Worm (Caenorhabditis elegans) whole organism, L1 larva: ENCODE data around the gene F19B10.5.

Experiments used
- C04F5.9 ChIP-seq: sonication (generic microtip); optimal IDR thresholded peaks from 2 replicates; lab custom pipeline; 2016; ENCODE audit warnings: missing genetic modification characterization, missing compliant biosample characterization
- F16B12.6 ChIP-seq: fragments of 150-350 bp; optimal IDR thresholded peaks from 2 replicates; lab custom pipeline; 2014; ENCODE audit warnings: missing biosample characterization, missing genetic modification characterization
- alr-1 ChIP-seq: fragments of 200-800 bp; sonication (Bioruptor generic); optimal IDR thresholded peaks from 2 replicates; lab custom pipeline; 2018; ENCODE audit warnings: borderline replicate concordance, mild to moderate bottlenecking, missing genetic modification characterization, missing compliant biosample characterization
- aly-2 ChIP-seq: fragments of 150-350 bp; optimal IDR thresholded peaks from 2 replicates; lab custom pipeline; 2014; ENCODE audit warnings: missing biosample characterization, missing genetic modification characterization
- ceh-8 ChIP-seq: fragments of 200-800 bp; sonication (Bioruptor generic); optimal IDR thresholded peaks from 2 replicates; lab custom pipeline; 2018; ENCODE audit warnings: mild to moderate bottlenecking, missing genetic modification characterization, moderate library complexity, missing compliant biosample characterization
- ceh-82 ChIP-seq, 3 experiments: fragments of 150-350 bp in 1 of 3; sonication (generic microtip) in 2 of 3; optimal IDR thresholded peaks; 2 replicates each; lab custom pipeline; 2014 to 2017; ENCODE audit warnings: missing biosample characterization in 3 of 3, missing genetic modification characterization in 3 of 3
- egl-13 ChIP-seq: sonication (generic microtip); optimal IDR thresholded peaks from 2 replicates; lab custom pipeline; 2016; ENCODE audit warnings: missing genotype, missing genetic modification reagents, missing genetic modification characterization, missing compliant biosample characterization
- elt-3 ChIP-seq, 6 experiments: fragments of 150-350 bp in 1 of 6; sonication (generic microtip); optimal IDR thresholded peaks; 2 replicates each; lab custom pipeline; 2017 to 2018; ENCODE audit warnings: missing biosample characterization in 6 of 6, missing genetic modification characterization in 6 of 6, inconsistent platforms in 1 of 6
- ets-5 ChIP-seq: fragments of 200-800 bp; sonication (Bioruptor generic); IDR thresholded peaks from 2 replicates; pipeline ENCODE4 v1.3.6; 2022; ENCODE audit warnings: missing genetic modification characterization, missing compliant biosample characterization
- fos-1 ChIP-seq: fragments of 150-350 bp; optimal IDR thresholded peaks from 2 replicates; lab custom pipeline; 2014; ENCODE audit warnings: missing biosample characterization, missing genetic modification characterization
- hlh-17 ChIP-seq: fragments of 200-800 bp; sonication (Bioruptor generic); optimal IDR thresholded peaks from 2 replicates; lab custom pipeline; 2018; ENCODE audit warnings: missing genetic modification characterization, mild to moderate bottlenecking, missing compliant biosample characterization, moderate library complexity, borderline replicate concordance
- hpl-2 ChIP-seq: fragments of 150-350 bp; optimal IDR thresholded peaks from 2 replicates; lab custom pipeline; 2014; ENCODE audit warnings: missing biosample characterization, missing genetic modification reagents, missing genetic modification characterization
- isw-1 ChIP-seq: fragments of 200-800 bp; sonication (Bioruptor generic); IDR thresholded peaks from 2 replicates; pipeline ENCODE4 v1.3.6; 2022; ENCODE audit warnings: missing genetic modification characterization, missing compliant biosample characterization
- jun-1 ChIP-seq: fragments of 150-350 bp; optimal IDR thresholded peaks from 2 replicates; lab custom pipeline; 2014; ENCODE audit warnings: missing biosample characterization, missing genetic modification reagents, missing genetic modification characterization
- lin-13 ChIP-seq: fragments of 150-350 bp; optimal IDR thresholded peaks from 2 replicates; lab custom pipeline; 2014; ENCODE audit warnings: missing biosample characterization, missing genetic modification reagents, missing genetic modification characterization
- lin-14 ChIP-seq: fragments of 200-800 bp; sonication (Bioruptor generic); optimal IDR thresholded peaks from 2 replicates; lab custom pipeline; 2018; ENCODE audit warnings: mild to moderate bottlenecking, missing genetic modification characterization, moderate library complexity, missing compliant biosample characterization
- lin-15B ChIP-seq: fragments of 150-350 bp; sonication (generic microtip); optimal IDR thresholded peaks from 3 replicates; lab custom pipeline; 2014; ENCODE audit warnings: missing biosample characterization, missing genetic modification characterization
- lir-3 ChIP-seq: sonication (generic microtip); optimal IDR thresholded peaks from 2 replicates; lab custom pipeline; 2016; ENCODE audit warnings: mild to moderate bottlenecking, missing genetic modification characterization, moderate library complexity, missing compliant biosample characterization; ENCODE audit not compliant: poor library complexity
- mab-9 ChIP-seq: fragments of 200-800 bp; sonication (Bioruptor generic); IDR thresholded peaks from 2 replicates; pipeline ENCODE4 v1.3.6; 2022; ENCODE audit warnings: missing genetic modification reagents, missing genetic modification characterization, missing compliant biosample characterization
- mdl-1 ChIP-seq, 2 experiments: fragments of 150-350 bp; optimal IDR thresholded peaks; 2 replicates each; lab custom pipeline; 2014 to 2017; ENCODE audit warnings: missing biosample characterization in 2 of 2, missing genetic modification characterization in 2 of 2, inconsistent platforms in 1 of 2
- nhr-19 ChIP-seq: fragments of 200-800 bp; sonication (Bioruptor generic); conservative IDR thresholded peaks from 2 replicates; pipeline ENCODE4 v1.3.6; 2022; ENCODE audit warnings: missing genetic modification characterization, missing compliant biosample characterization
- nhr-71 ChIP-seq: sonication (generic microtip); optimal IDR thresholded peaks from 2 replicates; lab custom pipeline; 2016; ENCODE audit warnings: mild to moderate bottlenecking, missing genetic modification characterization, moderate library complexity, missing compliant biosample characterization
- nhr-76 ChIP-seq: sonication (generic microtip); optimal IDR thresholded peaks from 2 replicates; lab custom pipeline; 2017; ENCODE audit warnings: missing biosample characterization, missing genetic modification characterization
- nhr-77 ChIP-seq: fragments of 150-350 bp; optimal IDR thresholded peaks from 2 replicates; lab custom pipeline; 2014; ENCODE audit warnings: missing biosample characterization, missing genetic modification characterization
- nhr-85 ChIP-seq: sonication (generic microtip); peaks from one replicate; lab custom pipeline; 2016; ENCODE audit warnings: missing genetic modification characterization, inconsistent platforms, missing compliant biosample characterization
- pax-3 ChIP-seq: fragments of 200-800 bp; sonication (Bioruptor generic); optimal IDR thresholded peaks from 2 replicates; lab custom pipeline; 2018; ENCODE audit warnings: mild to moderate bottlenecking, missing genetic modification characterization, moderate library complexity, missing compliant biosample characterization
- skn-1 ChIP-seq: fragments of 150-350 bp; optimal IDR thresholded peaks from 2 replicates; lab custom pipeline; 2014; ENCODE audit warnings: missing biosample characterization, missing genetic modification characterization
- sup-37 ChIP-seq: fragments of 200-800 bp; sonication (Bioruptor generic); optimal IDR thresholded peaks from 2 replicates; lab custom pipeline; 2018; ENCODE audit warnings: mild to moderate bottlenecking, missing genetic modification characterization, missing compliant biosample characterization
- unc-130 ChIP-seq: fragments of 150-350 bp; optimal IDR thresholded peaks from 2 replicates; lab custom pipeline; 2017; ENCODE audit warnings: missing biosample characterization, missing genetic modification characterization, inconsistent platforms
- unc-86 ChIP-seq: sonication (generic microtip); optimal IDR thresholded peaks from 2 replicates; lab custom pipeline; 2016; ENCODE audit warnings: missing genetic modification characterization, missing compliant biosample characterization
- unc-98 ChIP-seq: fragments of 200-800 bp; sonication (Bioruptor generic); IDR thresholded peaks from 2 replicates; pipeline ENCODE4 v1.3.6; 2022; ENCODE audit warnings: missing genetic modification characterization, missing compliant biosample characterization
- xbp-1 ChIP-seq: sonication (generic microtip); optimal IDR thresholded peaks from 2 replicates; lab custom pipeline; 2016; ENCODE audit warnings: missing genetic modification characterization, missing compliant biosample characterization
- zag-1 ChIP-seq: fragments of 150-350 bp; optimal IDR thresholded peaks from 2 replicates; lab custom pipeline; 2014; ENCODE audit warnings: missing biosample characterization, missing genetic modification characterization
- zip-4 ChIP-seq: fragments of 200-800 bp; sonication (Bioruptor generic); optimal IDR thresholded peaks from 2 replicates; lab custom pipeline; 2018; ENCODE audit warnings: mild to moderate bottlenecking, missing genetic modification characterization, moderate library complexity, missing compliant biosample characterization
- ztf-11 ChIP-seq, 2 experiments: sonication (generic microtip); optimal IDR thresholded peaks; 2 replicates each; lab custom pipeline; 2016 to 2017; ENCODE audit warnings: missing genetic modification characterization in 2 of 2, missing biosample characterization in 1 of 2, missing compliant biosample characterization in 1 of 2

F19B10.5 gene

ce11 chrII:3622014-3622413 lies 33.5 kb upstream of the F19B10.5 start, which contains the start of gene M151.7:
Gene M151.7 (plus strand): TSS chrII:3622314.
- TF ChIP-seq skn-1 (tag; lab: Kevin White, UChicago) (no peak), ceh-8 (no peak), zip-4 (GFP tag; lab: Kevin White, UChicago) (no peak), nhr-76 (no peak), mdl-1 (tag; optimal IDR thresholded peaks at IDR 0.05; lab: Kevin White, UChicago) (no peak), lin-15B (no peak), unc-130 (no peak)

ce11 chrII:3626872-3627271 lies 28.6 kb upstream of the F19B10.5 start, which contains the start of gene M151.3:
Gene M151.3 (plus strand): TSS chrII:3627172.
- TF ChIP-seq nhr-71 (tag; lab: Kevin White, UChicago), result no peak
- TF ChIP-seq ztf-11 (tag; optimal IDR thresholded peaks at IDR 0.05; lab: Kevin White, UChicago), result no peak
- TF ChIP-seq ets-5 (GFP tag; lab: Robert Waterston, UW), result no peak
- TF ChIP-seq nhr-77 (tag; lab: Kevin White, UChicago), result no peak
- no peak for TF ChIP-seq egl-13 (tag; lab: Kevin White, UChicago)
- no peak for TF ChIP-seq fos-1 (tag; lab: Kevin White, UChicago)
- TF ChIP-seq unc-98 (GFP tag; lab: Robert Waterston, UW), result no peak
- TF ChIP-seq sup-37, result no peak
- no peak for TF ChIP-seq zag-1

ce11 chrII:3630810-3631209 lies 24.7 kb upstream of the F19B10.5 start, which contains the start of gene M151.2:
Gene M151.2 (plus strand): TSS chrII:3631110.
- TF ChIP-seq alr-1 (tag; lab: Kevin White, UChicago) (no peak), isw-1 (GFP tag; lab: Robert Waterston, UW) (no peak), F16B12.6 (tag; lab: Kevin White, UChicago) (no peak), sup-37 (no peak), nhr-77 (tag; lab: Kevin White, UChicago) (no peak), hpl-2 (GFP tag; lab: Kevin White, UChicago) (no peak), zip-4 (GFP tag; lab: Kevin White, UChicago) (no peak)

ce11 chrII:3634765-3635164 lies 20.7 kb upstream of the F19B10.5 start:
- TF ChIP-seq nhr-19 (GFP tag; lab: Robert Waterston, UW) (no peak), nhr-85 (tag; lab: Kevin White, UChicago) (no peak), isw-1 (GFP tag; lab: Robert Waterston, UW) (no peak), pax-3 (tag; lab: Kevin White, UChicago) (no peak), jun-1 (tag; lab: Kevin White, UChicago) (no peak), ceh-82 (tag; optimal IDR thresholded peaks at IDR 0.05; lab: Kevin White, UChicago) (no peak), lir-3 (tag; lab: Kevin White, UChicago) (no peak), unc-86 (tag; lab: Kevin White, UChicago) (no peak), skn-1 (tag; lab: Kevin White, UChicago) (no peak), aly-2 (tag; lab: Kevin White, UChicago) (no peak), lin-13 (GFP tag; lab: Kevin White, UChicago) (no peak), hlh-17 (GFP tag; lab: Kevin White, UChicago) (no peak), C04F5.9 (tag; lab: Kevin White, UChicago) (no peak), nhr-77 (tag; lab: Kevin White, UChicago) (no peak), mab-9 (GFP tag; lab: Robert Waterston, UW) (no peak), ztf-11 (tag; optimal IDR thresholded peaks at IDR 0.05; lab: Kevin White, UChicago) (no peak), elt-3 (tag; optimal IDR thresholded peaks at IDR 0.05; lab: Kevin White, UChicago) (no peak), xbp-1 (tag; lab: Kevin White, UChicago) (no peak), lin-14 (no peak)
